Worm (Caenorhabditis elegans) whole organism, L1 larva: ENCODE measurements around the gene Y55F3BR.2.

ENCODE experiments used
- C04F5.9 ChIP-seq: sonication (generic microtip); optimal IDR thresholded peaks from 2 replicates; lab custom pipeline; 2016; ENCODE audit warnings: missing genetic modification characterization, missing compliant biosample characterization
- C16A3.4 ChIP-seq: fragments of 150-350 bp; optimal IDR thresholded peaks from 2 replicates; lab custom pipeline; 2014; ENCODE audit warnings: missing biosample characterization, missing genetic modification characterization
- C34B4.2 ChIP-seq: sonication (generic microtip); optimal IDR thresholded peaks from 2 replicates; lab custom pipeline; 2017; ENCODE audit warnings: mild to moderate bottlenecking, missing genetic modification characterization, missing compliant biosample characterization
- F16B12.6 ChIP-seq: fragments of 150-350 bp; optimal IDR thresholded peaks from 2 replicates; lab custom pipeline; 2014; ENCODE audit warnings: missing biosample characterization, missing genetic modification characterization
- aha-1 ChIP-seq: fragments of 150-350 bp; optimal IDR thresholded peaks from 2 replicates; lab custom pipeline; 2014; ENCODE audit warnings: missing biosample characterization, missing genetic modification characterization
- ama-1 ChIP-seq: fragments of 150-350 bp; optimal IDR thresholded peaks from 2 replicates; lab custom pipeline; 2014
- blmp-1 ChIP-seq: fragments of 150-350 bp; optimal IDR thresholded peaks from 2 replicates; lab custom pipeline; 2014; ENCODE audit warnings: missing biosample characterization, missing genetic modification characterization
- ceh-63 ChIP-seq: fragments of 200-800 bp; sonication (Bioruptor generic); optimal IDR thresholded peaks from 2 replicates; lab custom pipeline; 2018; ENCODE audit warnings: mild to moderate bottlenecking, missing genetic modification characterization, missing compliant biosample characterization
- ceh-8 ChIP-seq: fragments of 200-800 bp; sonication (Bioruptor generic); optimal IDR thresholded peaks from 2 replicates; lab custom pipeline; 2018; ENCODE audit warnings: mild to moderate bottlenecking, missing genetic modification characterization, moderate library complexity, missing compliant biosample characterization
- ceh-82 ChIP-seq, 3 experiments: fragments of 150-350 bp in 1 of 3; sonication (generic microtip) in 2 of 3; optimal IDR thresholded peaks; 2 replicates each; lab custom pipeline; 2014 to 2017; ENCODE audit warnings: missing biosample characterization in 3 of 3, missing genetic modification characterization in 3 of 3
- ceh-88 ChIP-seq: fragments of 200-800 bp; sonication (Bioruptor generic); IDR thresholded peaks from 2 replicates; pipeline ENCODE4 v1.3.6; 2022; ENCODE audit warnings: missing genetic modification characterization, missing compliant biosample characterization
- ceh-90 ChIP-seq: sonication (generic microtip); optimal IDR thresholded peaks from 2 replicates; lab custom pipeline; 2016; ENCODE audit warnings: missing genetic modification characterization, missing compliant biosample characterization
- ces-1 ChIP-seq: fragments of 150-350 bp; optimal IDR thresholded peaks from 2 replicates; lab custom pipeline; 2014; ENCODE audit warnings: missing biosample characterization, missing genetic modification reagents, missing genetic modification characterization
- dpl-1 ChIP-seq, 3 experiments: fragments of 150-350 bp in 2 of 3; sonication (generic microtip) in 1 of 3; optimal IDR thresholded peaks; 2 replicates each; lab custom pipeline; 2014 to 2017; ENCODE audit warnings: missing biosample characterization in 3 of 3, missing genetic modification characterization in 3 of 3, missing genetic modification reagents in 3 of 3
- dsc-1 ChIP-seq: sonication (generic microtip); optimal IDR thresholded peaks from 2 replicates; lab custom pipeline; 2016; ENCODE audit warnings: mild to moderate bottlenecking, missing genetic modification characterization, missing compliant biosample characterization
- efl-3 ChIP-seq: fragments of 200-800 bp; sonication (Bioruptor generic); optimal IDR thresholded peaks from 2 replicates; lab custom pipeline; 2018; ENCODE audit warnings: mild to moderate bottlenecking, missing genetic modification characterization, missing compliant biosample characterization
- egl-27 ChIP-seq, 2 experiments: fragments of 150-350 bp in 1 of 2; sonication (generic microtip); optimal IDR thresholded peaks; 3 replicates each; lab custom pipeline; 2017 to 2018; ENCODE audit warnings: missing biosample characterization in 2 of 2, missing genetic modification characterization in 2 of 2, missing genetic modification reagents in 2 of 2
- elt-2 ChIP-seq: sonication (generic microtip); optimal IDR thresholded peaks from 2 replicates; lab custom pipeline; 2016; ENCODE audit warnings: missing genetic modification characterization, mild to moderate bottlenecking, inconsistent platforms, missing compliant biosample characterization, missing genetic modification reagents
- fkh-10 ChIP-seq: sonication (generic microtip); optimal IDR thresholded peaks from 2 replicates; lab custom pipeline; 2017; ENCODE audit warnings: missing biosample characterization, missing genetic modification reagents, missing genetic modification characterization
- fkh-8 ChIP-seq: sonication (generic microtip); optimal IDR thresholded peaks from 2 replicates; lab custom pipeline; 2016; ENCODE audit warnings: mild to moderate bottlenecking, missing genetic modification characterization, missing compliant biosample characterization
- fos-1 ChIP-seq: fragments of 150-350 bp; optimal IDR thresholded peaks from 2 replicates; lab custom pipeline; 2014; ENCODE audit warnings: missing biosample characterization, missing genetic modification characterization
- grh-1 ChIP-seq: fragments of 200-800 bp; sonication (Bioruptor generic); IDR thresholded peaks from 2 replicates; pipeline ENCODE4 v1.3.6; 2022; ENCODE audit warnings: missing genetic modification reagents, missing genetic modification characterization, missing compliant biosample characterization
- hlh-17 ChIP-seq: fragments of 200-800 bp; sonication (Bioruptor generic); optimal IDR thresholded peaks from 2 replicates; lab custom pipeline; 2018; ENCODE audit warnings: missing genetic modification characterization, mild to moderate bottlenecking, missing compliant biosample characterization, moderate library complexity, borderline replicate concordance
- hlh-4 ChIP-seq: sonication (generic microtip); optimal IDR thresholded peaks from 2 replicates; lab custom pipeline; 2016; ENCODE audit warnings: mild to moderate bottlenecking, missing genetic modification characterization, missing compliant biosample characterization
- hpl-2 ChIP-seq: fragments of 150-350 bp; optimal IDR thresholded peaks from 2 replicates; lab custom pipeline; 2014; ENCODE audit warnings: missing biosample characterization, missing genetic modification reagents, missing genetic modification characterization
- irx-1 ChIP-seq: sonication (generic microtip); optimal IDR thresholded peaks from 2 replicates; lab custom pipeline; 2016; ENCODE audit warnings: missing genetic modification characterization, missing compliant biosample characterization
- isw-1 ChIP-seq: fragments of 200-800 bp; sonication (Bioruptor generic); IDR thresholded peaks from 2 replicates; pipeline ENCODE4 v1.3.6; 2022; ENCODE audit warnings: missing genetic modification characterization, missing compliant biosample characterization
- jun-1 ChIP-seq: fragments of 150-350 bp; optimal IDR thresholded peaks from 2 replicates; lab custom pipeline; 2014; ENCODE audit warnings: missing biosample characterization, missing genetic modification reagents, missing genetic modification characterization
- lin-35 ChIP-seq, 2 experiments: fragments of 150-350 bp; optimal IDR thresholded peaks; 2 replicates each; lab custom pipeline; 2014; ENCODE audit warnings: missing biosample characterization in 2 of 2, missing genetic modification characterization in 2 of 2, missing genetic modification reagents in 2 of 2
- nhr-11 ChIP-seq: fragments of 150-350 bp; optimal IDR thresholded peaks from 2 replicates; lab custom pipeline; 2014; ENCODE audit warnings: missing biosample characterization, missing genetic modification characterization
- nhr-19 ChIP-seq: fragments of 200-800 bp; sonication (Bioruptor generic); conservative IDR thresholded peaks from 2 replicates; pipeline ENCODE4 v1.3.6; 2022; ENCODE audit warnings: missing genetic modification characterization, missing compliant biosample characterization
- nhr-20 ChIP-seq: sonication (generic microtip); optimal IDR thresholded peaks from 2 replicates; lab custom pipeline; 2016; ENCODE audit warnings: mild to moderate bottlenecking, missing genetic modification characterization, missing compliant biosample characterization
- nhr-47 ChIP-seq: sonication (generic microtip); optimal IDR thresholded peaks from 2 replicates; lab custom pipeline; 2016; ENCODE audit warnings: mild to moderate bottlenecking, missing genetic modification characterization, moderate library complexity, missing compliant biosample characterization
- nhr-71 ChIP-seq: sonication (generic microtip); optimal IDR thresholded peaks from 2 replicates; lab custom pipeline; 2016; ENCODE audit warnings: mild to moderate bottlenecking, missing genetic modification characterization, moderate library complexity, missing compliant biosample characterization
- nhr-76 ChIP-seq: sonication (generic microtip); optimal IDR thresholded peaks from 2 replicates; lab custom pipeline; 2017; ENCODE audit warnings: missing biosample characterization, missing genetic modification characterization
- nhr-77 ChIP-seq: fragments of 150-350 bp; optimal IDR thresholded peaks from 2 replicates; lab custom pipeline; 2014; ENCODE audit warnings: missing biosample characterization, missing genetic modification characterization
- nhr-90 ChIP-seq: sonication (generic microtip); optimal IDR thresholded peaks from 2 replicates; lab custom pipeline; 2016; ENCODE audit warnings: mild to moderate bottlenecking, missing genetic modification characterization, missing compliant biosample characterization; ENCODE audit not compliant: poor library complexity
- pqm-1 ChIP-seq: sonication (generic microtip); optimal IDR thresholded peaks from 3 replicates; lab custom pipeline; 2017; ENCODE audit warnings: missing biosample characterization, missing genetic modification characterization
- skn-1 ChIP-seq: fragments of 150-350 bp; optimal IDR thresholded peaks from 2 replicates; lab custom pipeline; 2014; ENCODE audit warnings: missing biosample characterization, missing genetic modification characterization
- snpc-4 ChIP-seq: fragments of 150-350 bp; optimal IDR thresholded peaks from 2 replicates; lab custom pipeline; 2014; ENCODE audit warnings: missing biosample characterization, missing genetic modification characterization
- swsn-7 ChIP-seq: sonication (generic microtip); optimal IDR thresholded peaks from 2 replicates; lab custom pipeline; 2016; ENCODE audit warnings: missing genetic modification characterization, missing compliant biosample characterization
- tbx-2 ChIP-seq: sonication (generic microtip); optimal IDR thresholded peaks from 2 replicates; lab custom pipeline; 2016; ENCODE audit warnings: missing genetic modification characterization, missing compliant biosample characterization
- tlp-1 ChIP-seq: fragments of 150-350 bp; optimal IDR thresholded peaks from 2 replicates; lab custom pipeline; 2014; ENCODE audit warnings: missing biosample characterization, missing genetic modification characterization
- unc-86 ChIP-seq: sonication (generic microtip); optimal IDR thresholded peaks from 2 replicates; lab custom pipeline; 2016; ENCODE audit warnings: missing genetic modification characterization, missing compliant biosample characterization
- unc-98 ChIP-seq: fragments of 200-800 bp; sonication (Bioruptor generic); IDR thresholded peaks from 2 replicates; pipeline ENCODE4 v1.3.6; 2022; ENCODE audit warnings: missing genetic modification characterization, missing compliant biosample characterization
- vab-15 ChIP-seq: sonication (generic microtip); optimal IDR thresholded peaks from 2 replicates; lab custom pipeline; 2017; ENCODE audit warnings: missing genotype, mild to moderate bottlenecking, missing genetic modification characterization, missing compliant biosample characterization
- zag-1 ChIP-seq: fragments of 150-350 bp; optimal IDR thresholded peaks from 2 replicates; lab custom pipeline; 2014; ENCODE audit warnings: missing biosample characterization, missing genetic modification characterization
- ztf-11 ChIP-seq, 2 experiments: sonication (generic microtip); optimal IDR thresholded peaks; 2 replicates each; lab custom pipeline; 2016 to 2017; ENCODE audit warnings: missing genetic modification characterization in 2 of 2, missing biosample characterization in 1 of 2, missing compliant biosample characterization in 1 of 2

Gene Y55F3BR.2

ce11 chrIV:874677-875076 lies 15.9 kb downstream of the Y55F3BR.2 start, which contains the start of gene Y55F3BR.1 (continued):
- TF ChIP-seq C34B4.2 (tag; lab: Kevin White, UChicago) (no peak), hlh-4 (tag; lab: Kevin White, UChicago) (no peak), ceh-82 (tag; optimal IDR thresholded peaks at IDR 0.05; lab: Kevin White, UChicago) (peak; percentile 42 to 80 (median 49)), ces-1 (GFP tag; lab: Kevin White, UChicago) (no peak), dsc-1 (tag; lab: Kevin White, UChicago) (peak; percentile 72), ceh-88 (GFP tag; lab: Robert Waterston, UW) (no peak), unc-98 (no peak), efl-3 (GFP tag; lab: Kevin White, UChicago) (no peak), ztf-11 (tag; optimal IDR thresholded peaks at IDR 0.05; lab: Kevin White, UChicago) (no peak), fkh-8 (tag; lab: Kevin White, UChicago) (peak; percentile 43), nhr-76 (tag; lab: Kevin White, UChicago) (no peak), aha-1 (tag; lab: Kevin White, UChicago) (no peak), F16B12.6 (tag; lab: Kevin White, UChicago) (peak; percentile 34), fos-1 (tag; lab: Kevin White, UChicago) (peak; percentile 63)

DNA sequence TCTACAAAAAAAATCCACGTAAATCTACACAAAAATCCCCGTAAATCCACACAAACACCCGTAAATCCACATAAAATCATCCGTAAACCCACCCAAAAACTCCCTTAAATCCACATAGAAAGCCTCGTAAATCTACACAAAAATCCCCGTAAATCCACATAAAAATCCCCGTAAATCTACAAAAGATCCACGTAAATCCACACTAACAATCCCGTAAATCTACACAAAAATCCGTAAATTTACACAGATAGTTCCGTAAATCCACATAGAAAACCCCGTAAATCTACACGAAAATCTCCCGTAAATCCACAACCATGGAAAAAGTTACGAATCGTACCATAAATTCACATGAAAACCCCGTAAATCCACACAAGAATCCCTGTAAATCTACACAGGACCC lies 19.9 kb downstream of the Y55F3BR.2 start:
- TF ChIP-seq ama-1 (lab: Kevin White, UChicago) (no peak), C34B4.2 (tag; lab: Kevin White, UChicago) (no peak), pqm-1 (no peak), dpl-1 (GFP tag; optimal IDR thresholded peaks at IDR 0.05; lab: Kevin White, UChicago) (no peak), ceh-8 (GFP tag; lab: Kevin White, UChicago) (no peak), C16A3.4 (no peak), snpc-4 (tag; lab: Kevin White, UChicago) (no peak)

- TF ChIP-seq nhr-20 (tag; lab: Kevin White, UChicago): peak; percentile 60
- TF ChIP-seq hlh-17 (GFP tag; lab: Kevin White, UChicago): no peak
- no peak for TF ChIP-seq ceh-90
- peak; percentile 76 for TF ChIP-seq nhr-71
- peak; percentile 79 for TF ChIP-seq skn-1 (tag; lab: Kevin White, UChicago)
- no peak for TF ChIP-seq tlp-1 (tag; lab: Kevin White, UChicago)
- peak; percentile 72 for TF ChIP-seq nhr-47 (tag; lab: Kevin White, UChicago)
- TF ChIP-seq ceh-63: no peak
- peak; percentile 73 for TF ChIP-seq fkh-8 (tag; lab: Kevin White, UChicago)
- no peak for TF ChIP-seq egl-27 (tag; optimal IDR thresholded peaks at IDR 0.05; lab: Kevin White, UChicago)
- no peak for TF ChIP-seq zag-1 (tag; lab: Kevin White, UChicago)
- TF ChIP-seq swsn-7: peak; percentile 73
- TF ChIP-seq nhr-90: peak; percentile 25
- peak; percentile 66 for TF ChIP-seq isw-1 (GFP tag; lab: Robert Waterston, UW)
- TF ChIP-seq irx-1 (tag; lab: Kevin White, UChicago): peak; percentile 19
- no peak for TF ChIP-seq ceh-88 (GFP tag; lab: Robert Waterston, UW)
- no peak for TF ChIP-seq unc-98
- peak; percentile 25 for TF ChIP-seq unc-86 (tag; lab: Kevin White, UChicago)
- no peak for TF ChIP-seq nhr-76 (tag; lab: Kevin White, UChicago)
- peak; percentile 84 to 90 for TF ChIP-seq lin-35 (GFP tag; optimal IDR thresholded peaks at IDR 0.05; lab: Kevin White, UChicago)
- no peak for TF ChIP-seq hpl-2 (GFP tag; lab: Kevin White, UChicago)
- TF ChIP-seq nhr-77 (tag; lab: Kevin White, UChicago): peak; percentile 39
- peak; percentile 28 for TF ChIP-seq F16B12.6 (tag; lab: Kevin White, UChicago)
- peak; percentile 30 for TF ChIP-seq fkh-10 (GFP tag; lab: Kevin White, UChicago)
- peak; percentile 48 for TF ChIP-seq jun-1
- TF ChIP-seq grh-1: no peak
- no peak for TF ChIP-seq efl-3 (GFP tag; lab: Kevin White, UChicago)
- TF ChIP-seq ceh-82 (tag; optimal IDR thresholded peaks at IDR 0.05; lab: Kevin White, UChicago): peak; percentile 63 to 85 (median 66)
- no peak for TF ChIP-seq nhr-11 (tag; lab: Kevin White, UChicago)
- peak; percentile 63 for TF ChIP-seq nhr-19 (GFP tag; lab: Robert Waterston, UW)
- TF ChIP-seq vab-15 (tag; lab: Kevin White, UChicago): peak; percentile 98
- TF ChIP-seq elt-2 (tag; lab: Kevin White, UChicago): peak; percentile 36
- TF ChIP-seq tbx-2 (tag; lab: Kevin White, UChicago): peak; percentile 37
- no peak for TF ChIP-seq C04F5.9 (tag; lab: Kevin White, UChicago)
- peak; percentile 60 for TF ChIP-seq blmp-1 (tag; lab: Kevin White, UChicago)
These were observed 26.1 kb downstream of the Y55F3BR.2 start, which contains the start of gene mak-2 for ce11 chrIV:884707-885394. mak-2 (plus strand) TSS chrIV:885344.
